Worm (Caenorhabditis elegans): ENCODE measurements around the gene lgc-52.

- TF ChIP-seq W03F9.2 (tag; optimal IDR thresholded peaks at IDR 0.05), result no peak
- no peak for TF ChIP-seq him-1 (tag; optimal IDR thresholded peaks at IDR 0.05)
These were observed 55.7 kb downstream of the lgc-52 start, which contains the start of gene pqn-91 for ce11 chrIV:15291607-15292006.

Measured in whole organism, L4/young adult.